Worm (Caenorhabditis elegans): ENCODE data around the gene osm-6.

Gene osm-6

DNA sequence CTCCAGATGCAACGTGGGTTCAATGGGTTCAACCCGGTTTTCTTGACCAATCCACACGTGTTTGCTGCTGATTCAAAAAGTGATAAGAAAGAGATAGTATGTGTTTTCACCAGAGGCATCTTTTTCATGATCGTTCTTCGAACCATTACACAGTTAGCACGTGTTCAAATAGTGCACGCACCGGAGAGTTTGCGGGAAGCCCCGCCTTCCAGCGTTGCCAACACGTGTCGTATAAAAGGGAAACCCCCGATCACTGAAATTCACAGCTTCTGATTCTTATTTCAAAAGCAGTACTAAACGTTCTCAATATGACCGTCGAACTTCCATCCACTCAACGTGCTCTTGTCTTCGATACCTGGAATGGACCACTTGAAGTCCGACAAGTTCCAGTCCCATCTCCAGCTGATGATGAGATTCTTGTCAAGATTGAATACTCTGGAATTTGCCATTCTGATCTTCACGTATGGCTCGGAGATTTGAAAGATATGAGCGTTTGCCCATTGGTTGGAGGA, 39.2 kb downstream of the osm-6 start, which contains the start of gene adh-1 (continued):
- TF ChIP-seq cey-2 (tag; optimal IDR thresholded peaks at IDR 0.05; ENCODE audit: borderline replicate concordance, insufficient read depth) (peak; percentile 74), ceh-32 (tag; optimal IDR thresholded peaks at IDR 0.05; ENCODE audit: poor library complexity) (no peak), aly-2 (tag; optimal IDR thresholded peaks at IDR 0.05) (no peak), nhr-48 (tag; optimal IDR thresholded peaks at IDR 0.05) (peak; percentile 88), fos-1 (tag; optimal IDR thresholded peaks at IDR 0.05) (no peak), arid-1 (GFP tag; conservative IDR thresholded peaks at IDR 0.05) (no peak), daf-8 (GFP tag; IDR thresholded peaks at IDR 0.05) (no peak), gei-8 (GFP tag; optimal IDR thresholded peaks at IDR 0.05) (peak; percentile 93), saeg-2 (GFP tag; IDR thresholded peaks at IDR 0.05) (0 out of 2 replicates have a peak, but pooled peaks have one; percentile 28), fkh-10 (GFP tag; optimal IDR thresholded peaks at IDR 0.05) (no peak), T26A8.4 (GFP tag; IDR thresholded peaks at IDR 0.05) (no peak), Y5F2A.4 (GFP tag; optimal IDR thresholded peaks at IDR 0.05) (no peak), nhr-77 (tag; optimal IDR thresholded peaks at IDR 0.05) (peak; percentile 83), sdz-12 (GFP tag; optimal IDR thresholded peaks at IDR 0.05) (no peak), F10B5.3 (tag; optimal IDR thresholded peaks at IDR 0.05) (no peak), mxl-2 (GFP tag; conservative IDR thresholded peaks at IDR 0.05) (no peak), D1046.2 (GFP tag; IDR thresholded peaks at IDR 0.05) (no peak), nhr-41 (GFP tag; IDR thresholded peaks at IDR 0.05) (no peak), ces-1 (GFP tag; optimal IDR thresholded peaks at IDR 0.05) (no peak), ceh-62 (tag; optimal IDR thresholded peaks at IDR 0.05) (no peak), spr-3 (GFP tag; optimal IDR thresholded peaks at IDR 0.05) (no peak), daf-16 (GFP tag; optimal IDR thresholded peaks at IDR 0.05) (peak in 1 of 2 experiments; percentile 50), daf-16 (tag; optimal IDR thresholded peaks at IDR 0.05) (peak; percentile 72), Y48G9A.11 (GFP tag; IDR thresholded peaks at IDR 0.05) (no peak), dmd-9 (GFP tag; IDR thresholded peaks at IDR 0.05) (no peak), unc-62 (GFP tag; optimal IDR thresholded peaks at IDR 0.05 in 1 of 2) (peak in 1 of 2 experiments; percentile 99), unc-62 (tag; optimal IDR thresholded peaks at IDR 0.05) (no peak), zip-11 (GFP tag; IDR thresholded peaks at IDR 0.05) (no peak), lsy-2 (tag; optimal IDR thresholded peaks at IDR 0.05) (peak in 1 of 2 experiments; percentile 45), hlh-30 (tag; optimal IDR thresholded peaks at IDR 0.05; ENCODE audit: insufficient read depth) (peak; percentile 89), lim-7 (GFP tag; IDR thresholded peaks at IDR 0.05) (no peak), mdl-1 (tag; optimal IDR thresholded peaks at IDR 0.05) (peak; percentile 96 to 99), nhr-11 (tag; optimal IDR thresholded peaks at IDR 0.05) (peak; percentile 73), madf-5 (GFP tag; IDR thresholded peaks at IDR 0.05) (no peak), pqm-1 (tag; optimal IDR thresholded peaks at IDR 0.05) (peak; percentile 5), egl-43 (GFP tag; IDR thresholded peaks at IDR 0.05) (no peak), dpl-1 (GFP tag; optimal IDR thresholded peaks at IDR 0.05) (peak; percentile 2), hlh-11 (tag; optimal IDR thresholded peaks at IDR 0.05) (peak; percentile 92), Y75B8A.6 (GFP tag; IDR thresholded peaks at IDR 0.05) (no peak), ZK337.2 (GFP tag; IDR thresholded peaks at IDR 0.05) (no peak), ceh-20 (GFP tag; IDR thresholded peaks at IDR 0.05) (no peak; the same call in 1 of the 2 replicates), dmd-6 (GFP tag; IDR thresholded peaks at IDR 0.05) (peak; percentile 96), lin-38 (GFP tag; IDR thresholded peaks at IDR 0.05) (no peak), snpc-1.2 (GFP tag; IDR thresholded peaks at IDR 0.05) (no peak), snpc-4 (tag; optimal IDR thresholded peaks at IDR 0.05) (no peak), set-16 (GFP tag; IDR thresholded peaks at IDR 0.05) (no peak), egl-27 (tag; optimal IDR thresholded peaks at IDR 0.05) (peak; percentile 34), ztf-11 (tag; optimal IDR thresholded peaks at IDR 0.05) (no peak), nhr-102 (tag; optimal IDR thresholded peaks at IDR 0.05) (peak; percentile 38), ama-1 (optimal IDR thresholded peaks at IDR 0.05) (peak; percentile 93), php-3 (GFP tag; IDR thresholded peaks at IDR 0.05) (no peak), lin-39 (tag; optimal IDR thresholded peaks at IDR 0.05) (no peak)

Measured in whole organism, L4 larva.